Worm (Caenorhabditis elegans): Measurements from ENCODE around the gene nhr-132.

DNA sequence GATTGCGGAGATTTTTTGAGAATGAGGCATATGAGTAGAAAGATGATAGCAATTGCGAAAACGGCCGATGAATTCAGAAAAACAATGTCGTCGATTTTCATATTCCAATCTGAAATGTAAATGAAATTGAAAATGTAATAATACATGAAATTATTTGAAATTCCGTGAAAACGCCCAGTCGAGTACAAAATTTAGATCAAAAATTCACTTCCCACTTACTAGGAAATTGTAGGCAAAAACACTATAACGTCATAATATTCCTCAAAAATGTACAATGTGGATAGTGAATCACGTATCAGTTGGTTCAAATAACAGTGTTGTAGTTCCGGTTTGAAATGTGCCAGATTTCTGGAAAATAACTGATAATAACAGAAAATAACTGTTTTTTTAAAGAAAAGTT, 33.0 kb upstream of the nhr-132 start, which contains the start of gene str-256:
- no peak for TF ChIP-seq mls-2 (tag; optimal IDR thresholded peaks at IDR 0.05)
- TF ChIP-seq nhr-28 (tag; optimal IDR thresholded peaks at IDR 0.05): no peak
- TF ChIP-seq lin-13 (tag; optimal IDR thresholded peaks at IDR 0.05): no peak
- TF ChIP-seq ztf-11 (tag; optimal IDR thresholded peaks at IDR 0.05): no peak
